Worm (Caenorhabditis elegans): ENCODE measurements around the gene pax-1.

The pax-1 gene

ce11 chrV:8223417-8223816 is 1.3 kb upstream of the pax-1 start:
- TF ChIP-seq F57A8.1 (GFP tag; optimal IDR thresholded peaks at IDR 0.05) (no peak), C17E4.6 (GFP tag; IDR thresholded peaks at IDR 0.05) (no peak), ZK185.1 (tag; optimal IDR thresholded peaks at IDR 0.05; ENCODE audit: poor library complexity, severe bottlenecking) (no peak), nhr-27 (tag; optimal IDR thresholded peaks at IDR 0.05) (no peak), lin-54 (GFP tag; optimal IDR thresholded peaks at IDR 0.05) (no peak), hlh-26 (GFP tag; conservative IDR thresholded peaks at IDR 0.05) (no peak), F22D6.2 (tag; optimal IDR thresholded peaks at IDR 0.05) (no peak), tlf-1 (GFP tag; optimal IDR thresholded peaks at IDR 0.05) (no peak), T26A5.8 (tag; optimal IDR thresholded peaks at IDR 0.05) (no peak), ekl-4 (GFP tag; IDR thresholded peaks at IDR 0.05) (0 out of 2 replicates have a peak, but pooled peaks have one; percentile 33), zfh-2 (GFP tag; conservative IDR thresholded peaks at IDR 0.05) (no peak), snpc-4 (GFP tag; optimal IDR thresholded peaks at IDR 0.05) (no peak), snpc-4 (tag; optimal IDR thresholded peaks at IDR 0.05) (peak in 1 of 4 experiments; percentile 15), aptf-2 (GFP tag; conservative IDR thresholded peaks at IDR 0.05) (no peak), let-607 (tag; optimal IDR thresholded peaks at IDR 0.05) (no peak), attf-5 (GFP tag; optimal IDR thresholded peaks at IDR 0.05) (no peak), nfya-1 (tag; optimal IDR thresholded peaks at IDR 0.05; ENCODE audit: borderline replicate concordance, insufficient read depth) (no peak), him-1 (tag; optimal IDR thresholded peaks at IDR 0.05) (peak; percentile 36), lsl-1 (GFP tag; optimal IDR thresholded peaks at IDR 0.05) (peak; percentile 10), hrde-1 (tag; optimal IDR thresholded peaks at IDR 0.05; ENCODE audit: borderline replicate concordance) (peak; percentile 80), mes-4 (tag; optimal IDR thresholded peaks at IDR 0.05) (no peak), snpc-1.1 (tag; optimal IDR thresholded peaks at IDR 0.05; ENCODE audit: insufficient read depth) (no peak), B0336.3 (GFP tag; IDR thresholded peaks at IDR 0.05) (peak; percentile 75), lin-35 (GFP tag; optimal IDR thresholded peaks at IDR 0.05) (no peak), B0019.2 (GFP tag; conservative IDR thresholded peaks at IDR 0.05) (no peak), chd-7 (tag; optimal IDR thresholded peaks at IDR 0.05) (no peak), mxl-1 (tag; optimal IDR thresholded peaks at IDR 0.05) (no peak), Y95B8A.8 (GFP tag; IDR thresholded peaks at IDR 0.05) (no peak), Y67H2A.10 (GFP tag; conservative IDR thresholded peaks at IDR 0.05) (no peak), somi-1 (GFP tag; optimal IDR thresholded peaks at IDR 0.05) (no peak), tbp1 (GFP tag; optimal IDR thresholded peaks at IDR 0.05) (no peak), hsf-1 (GFP tag; IDR thresholded peaks at IDR 0.05) (peak; percentile 72; the same call in 1 of the 2 replicates), ama-1 (optimal IDR thresholded peaks at IDR 0.05) (no peak), ama-1 (GFP tag; optimal IDR thresholded peaks at IDR 0.05) (no peak), bed-2 (GFP tag; IDR thresholded peaks at IDR 0.05) (no peak), sptf-2 (GFP tag; optimal IDR thresholded peaks at IDR 0.05) (no peak), atf-7 (tag; optimal IDR thresholded peaks at IDR 0.05) (no peak), pbrm-1 (GFP tag; IDR thresholded peaks at IDR 0.05) (no peak), F49E8.2 (tag; optimal IDR thresholded peaks at IDR 0.05; ENCODE audit: insufficient read depth) (no peak), Y53G8AR.9 (GFP tag; conservative IDR thresholded peaks at IDR 0.05) (no peak), zim-3 (tag; optimal IDR thresholded peaks at IDR 0.05) (no peak), madf-8 (GFP tag; conservative IDR thresholded peaks at IDR 0.05) (no peak), Y56A3A.18 (GFP tag; IDR thresholded peaks at IDR 0.05) (no peak), rcor-1 (GFP tag; IDR thresholded peaks at IDR 0.05) (no peak), B0035.1 (tag; optimal IDR thresholded peaks at IDR 0.05) (no peak), ztf-3 (GFP tag; optimal IDR thresholded peaks at IDR 0.05) (no peak), nhr-80 (tag; optimal IDR thresholded peaks at IDR 0.05) (no peak), T07F8.4 (tag; optimal IDR thresholded peaks at IDR 0.05) (no peak)
